Worm (Caenorhabditis elegans) whole organism, early embryonic: ENCODE results near the gene far-3.
"Not testable (repeated sequence)": the region's sequence is repeated elsewhere in the genome, so short reads cannot be mapped to it uniquely, and the experiment has no call there.

ENCODE experiments used
- B0310.2 ChIP-seq: sonication (generic microtip); optimal IDR thresholded peaks from 2 replicates; lab custom pipeline; 2016; ENCODE audit warnings: mild to moderate bottlenecking, missing genetic modification characterization, missing compliant biosample characterization
- aly-1 ChIP-seq: sonication (generic microtip); optimal IDR thresholded peaks from 2 replicates; lab custom pipeline; 2016; ENCODE audit warnings: missing genetic modification characterization, missing compliant biosample characterization
- ama-1 ChIP-seq: fragments of 150-350 bp; optimal IDR thresholded peaks from 2 replicates; lab custom pipeline; 2014
- ceh-36 ChIP-seq: sonication (generic microtip); optimal IDR thresholded peaks from 2 replicates; lab custom pipeline; 2016; ENCODE audit warnings: missing genetic modification characterization, inconsistent platforms, missing compliant biosample characterization
- hmbx-1 ChIP-seq: sonication (generic microtip); optimal IDR thresholded peaks from 2 replicates; lab custom pipeline; 2016; ENCODE audit warnings: mild to moderate bottlenecking, missing genetic modification characterization, missing compliant biosample characterization
- scrt-1 ChIP-seq: fragments of 200-800 bp; sonication (Bioruptor generic); IDR thresholded peaks from 2 replicates; pipeline ENCODE4 v1.3.6; 2022; ENCODE audit warnings: missing genetic modification characterization, missing compliant biosample characterization
- tbx-11 ChIP-seq: fragments of 200-800 bp; sonication (Bioruptor generic); IDR thresholded peaks from 2 replicates; pipeline ENCODE4 v1.3.6; 2022; ENCODE audit warnings: missing genetic modification characterization, missing compliant biosample characterization
- tra-4 ChIP-seq: sonication (generic microtip); optimal IDR thresholded peaks from 2 replicates; lab custom pipeline; 2017; ENCODE audit warnings: missing genetic modification characterization, missing compliant biosample characterization

DNA sequence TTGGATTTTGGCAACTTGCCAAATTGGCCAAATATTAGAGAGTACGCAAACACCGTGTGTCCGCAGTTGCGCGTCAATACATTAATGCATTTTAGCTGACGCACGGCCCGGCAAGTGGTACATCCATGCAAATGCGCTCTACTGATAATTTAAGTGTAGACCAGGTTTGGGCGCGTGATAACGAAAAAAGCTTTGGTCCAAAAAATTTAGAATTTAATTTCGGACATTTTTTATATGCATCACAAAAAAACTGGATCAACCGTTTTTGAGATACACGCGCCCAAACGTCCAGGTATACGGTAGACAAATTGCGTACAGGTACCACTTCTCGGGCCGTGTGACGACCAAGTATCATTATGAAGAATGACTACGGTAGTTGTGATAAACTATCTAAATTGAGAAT, 29.4 kb downstream of the far-3 start, which contains the start of gene R186.8:
- not testable (repeated sequence) for TF ChIP-seq tra-4 (tag; lab: Kevin White, UChicago); ceh-36 (tag; lab: Kevin White, UChicago); scrt-1 (GFP tag; lab: Robert Waterston, UW); ama-1 (lab: Kevin White, UChicago); aly-1 (tag; lab: Kevin White, UChicago); tbx-11 (GFP tag; lab: Robert Waterston, UW); B0310.2 (tag; lab: Kevin White, UChicago); hmbx-1 (tag; lab: Kevin White, UChicago)
